Worm (Caenorhabditis elegans) whole organism, mixed stage, embryonic: Measurements from ENCODE around the gene D2089.8.
A peak's percentile ranks its signal among the peaks of the same experiment; 100 is the strongest.

ENCODE experiments used
- M03D4.4 ChIP-seq: sonication (generic microtip); optimal IDR thresholded peaks from 2 replicates; lab custom pipeline; 2017; ENCODE audit warnings: mild to moderate bottlenecking, missing genetic modification characterization, missing compliant biosample characterization
- bed-3 ChIP-seq: fragments of 200-800 bp; sonication (Bioruptor generic); optimal IDR thresholded peaks from 3 replicates; lab custom pipeline; 2018; ENCODE audit warnings: mild to moderate bottlenecking, missing genetic modification characterization, moderate library complexity, missing compliant biosample characterization
- ceh-39 ChIP-seq: fragments of 150-350 bp; optimal IDR thresholded peaks from 2 replicates; lab custom pipeline; 2014; ENCODE audit warnings: missing biosample characterization, missing genetic modification characterization
- ceh-83 ChIP-seq: fragments of 200-800 bp; sonication (Bioruptor generic); optimal IDR thresholded peaks from 2 replicates; lab custom pipeline; 2018; ENCODE audit warnings: mild to moderate bottlenecking, missing genetic modification characterization, missing compliant biosample characterization
- ces-1 ChIP-seq: fragments of 150-350 bp; optimal IDR thresholded peaks from 2 replicates; lab custom pipeline; 2014; ENCODE audit warnings: missing biosample characterization, missing genetic modification reagents, missing genetic modification characterization
- drap-1 ChIP-seq: fragments of 200-800 bp; sonication (Bioruptor generic); optimal IDR thresholded peaks from 3 replicates; lab custom pipeline; 2018; ENCODE audit warnings: mild to moderate bottlenecking, missing genetic modification characterization, missing compliant biosample characterization
- elt-1 ChIP-seq: sonication (generic microtip); optimal IDR thresholded peaks from 2 replicates; lab custom pipeline; 2017; ENCODE audit warnings: missing genetic modification characterization, mild to moderate bottlenecking, missing compliant biosample characterization, antibody characterized with exemption, moderate library complexity, borderline replicate concordance; ENCODE audit not compliant: insufficient read depth
- elt-3 ChIP-seq: fragments of 150-350 bp; optimal IDR thresholded peaks from 2 replicates; lab custom pipeline; 2014; ENCODE audit warnings: missing biosample characterization, missing genetic modification characterization
- flh-1 ChIP-seq: fragments of 200-800 bp; sonication (Bioruptor generic); optimal IDR thresholded peaks from 2 replicates; lab custom pipeline; 2018; ENCODE audit warnings: mild to moderate bottlenecking, missing genetic modification characterization, moderate library complexity, missing compliant biosample characterization
- ham-2 ChIP-seq: fragments of 200-800 bp; sonication (Bioruptor generic); optimal IDR thresholded peaks from 2 replicates; lab custom pipeline; 2018; ENCODE audit warnings: mild to moderate bottlenecking, missing genetic modification characterization, missing compliant biosample characterization
- hlh-1 ChIP-seq: fragments of 150-350 bp; optimal IDR thresholded peaks from 2 replicates; lab custom pipeline; 2014; ENCODE audit warnings: missing biosample characterization, missing genetic modification reagents, missing genetic modification characterization
- lin-13 ChIP-seq: fragments of 150-350 bp; optimal IDR thresholded peaks from 2 replicates; lab custom pipeline; 2014; ENCODE audit warnings: missing biosample characterization, missing genetic modification characterization
- lin-32 ChIP-seq: fragments of 200-800 bp; sonication (Bioruptor generic); optimal IDR thresholded peaks from 2 replicates; lab custom pipeline; 2018; ENCODE audit warnings: mild to moderate bottlenecking, missing genetic modification characterization, missing compliant biosample characterization
- lsy-2 ChIP-seq: fragments of 150-350 bp; optimal IDR thresholded peaks from 2 replicates; lab custom pipeline; 2014; ENCODE audit warnings: missing biosample characterization, missing genetic modification characterization
- mab-5 ChIP-seq: fragments of 150-350 bp; optimal IDR thresholded peaks from 2 replicates; lab custom pipeline; 2014; ENCODE audit warnings: missing biosample characterization, missing genetic modification characterization
- mep-1 ChIP-seq: fragments of 150-350 bp; optimal IDR thresholded peaks from 2 replicates; lab custom pipeline; 2017; ENCODE audit warnings: missing biosample characterization, missing genetic modification reagents, missing genetic modification characterization, inconsistent platforms
- mls-2 ChIP-seq: sonication (generic microtip); optimal IDR thresholded peaks from 2 replicates; lab custom pipeline; 2016; ENCODE audit warnings: mild to moderate bottlenecking, missing genetic modification characterization, moderate library complexity, missing compliant biosample characterization
- nhr-12 ChIP-seq: fragments of 150-350 bp; optimal IDR thresholded peaks from 2 replicates; lab custom pipeline; 2014; ENCODE audit warnings: missing biosample characterization, missing genetic modification characterization
- nhr-2 ChIP-seq: fragments of 150-350 bp; optimal IDR thresholded peaks from 2 replicates; lab custom pipeline; 2014; ENCODE audit warnings: missing biosample characterization, missing genetic modification characterization
- nhr-237 ChIP-seq: fragments of 150-350 bp; optimal IDR thresholded peaks from 2 replicates; lab custom pipeline; 2014; ENCODE audit warnings: missing biosample characterization, missing genetic modification characterization
- nhr-28 ChIP-seq: fragments of 150-350 bp; optimal IDR thresholded peaks from 2 replicates; lab custom pipeline; 2014; ENCODE audit warnings: missing biosample characterization, missing genetic modification characterization
- nhr-76 ChIP-seq: sonication (generic microtip); optimal IDR thresholded peaks from 2 replicates; lab custom pipeline; 2017; ENCODE audit warnings: missing biosample characterization, missing genetic modification characterization
- sem-2 ChIP-seq: fragments of 200-800 bp; sonication (Bioruptor generic); optimal IDR thresholded peaks from 2 replicates; lab custom pipeline; 2018; ENCODE audit warnings: mild to moderate bottlenecking, missing genetic modification characterization, missing compliant biosample characterization
- snpc-4 ChIP-seq: fragments of 150-350 bp; optimal IDR thresholded peaks from 2 replicates; lab custom pipeline; 2014; ENCODE audit warnings: missing biosample characterization, missing genetic modification characterization
- sptf-1 ChIP-seq: sonication (generic microtip); optimal IDR thresholded peaks from 2 replicates; lab custom pipeline; 2017; ENCODE audit warnings: mild to moderate bottlenecking, missing genetic modification characterization, moderate library complexity, missing compliant biosample characterization
- tbx-8 ChIP-seq: fragments of 200-800 bp; sonication (Bioruptor generic); optimal IDR thresholded peaks from 2 replicates; lab custom pipeline; 2018; ENCODE audit warnings: mild to moderate bottlenecking, missing genetic modification characterization, moderate library complexity, missing compliant biosample characterization
- unc-120 ChIP-seq: sonication (generic microtip); optimal IDR thresholded peaks from 2 replicates; lab custom pipeline; 2017; ENCODE audit warnings: missing genetic modification characterization, missing compliant biosample characterization; ENCODE audit not compliant: poor library complexity, severe bottlenecking
- unc-39 ChIP-seq: fragments of 150-350 bp; optimal IDR thresholded peaks from 2 replicates; lab custom pipeline; 2014; ENCODE audit warnings: missing biosample characterization, missing genetic modification characterization
- zip-8 ChIP-seq: fragments of 150-350 bp; optimal IDR thresholded peaks from 2 replicates; lab custom pipeline; 2014; ENCODE audit warnings: missing biosample characterization, missing genetic modification characterization
- ztf-11 ChIP-seq: fragments of 150-350 bp; optimal IDR thresholded peaks from 2 replicates; lab custom pipeline; 2014; ENCODE audit warnings: missing biosample characterization, missing genetic modification characterization

D2089.8 gene

DNA sequence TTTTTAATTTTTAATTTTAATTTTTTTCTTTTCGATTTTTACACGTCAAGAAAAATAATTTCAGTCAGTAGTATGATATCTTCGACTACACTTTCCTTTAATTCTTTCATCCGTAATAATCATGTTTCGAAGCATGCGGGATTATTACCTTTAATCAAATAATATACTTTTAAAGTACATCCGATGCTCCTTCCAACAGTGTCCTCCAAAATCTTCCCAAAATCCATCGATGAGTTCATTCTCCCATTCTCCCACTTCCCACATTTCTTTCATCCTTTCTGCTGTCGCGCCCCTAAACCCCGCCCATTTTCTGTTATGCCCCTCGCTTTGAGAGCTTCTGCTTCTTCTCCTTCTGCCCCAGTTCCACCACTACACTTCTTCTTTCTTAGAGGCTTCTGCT, 32.1 kb upstream of the D2089.8 start, which contains the start of gene lgc-57:
Gene lgc-57 (plus strand): TSS at position 301 of the 400 bp plus-strand sequence.
- TF ChIP-seq sem-2 (GFP tag; lab: Kevin White, UChicago) (no peak), unc-120 (tag; lab: Kevin White, UChicago) (no peak), lsy-2 (tag; lab: Kevin White, UChicago) (no peak), elt-3 (no peak), lin-13 (tag; lab: Kevin White, UChicago) (no peak), nhr-2 (tag; lab: Kevin White, UChicago) (no peak), zip-8 (tag; lab: Kevin White, UChicago) (no peak), M03D4.4 (tag; lab: Kevin White, UChicago) (no peak)

DNA sequence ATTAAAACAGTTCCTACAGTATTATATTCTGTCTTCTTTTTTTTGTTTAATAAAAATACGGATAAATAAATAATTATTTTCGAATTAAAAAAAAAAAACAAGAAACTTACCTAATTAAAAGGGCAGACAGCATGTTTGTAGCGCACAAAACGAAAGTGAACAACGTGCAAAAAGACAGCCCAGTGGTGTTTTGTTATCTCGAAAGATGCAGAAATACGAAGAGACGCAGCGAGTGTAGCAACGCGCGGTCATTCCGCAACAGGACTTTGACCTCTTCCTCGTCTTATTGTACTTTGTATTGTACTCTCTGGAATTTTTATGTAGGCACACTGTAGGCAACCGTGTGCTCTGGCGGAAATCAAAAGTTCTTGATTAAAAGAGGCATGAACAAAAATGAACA, 31.1 kb upstream of the D2089.8 start, which contains the start of gene gbh-1:
Gene gbh-1 (minus strand): TSS at position 149 of the 400 bp plus-strand sequence.
- TF ChIP-seq nhr-12 (tag; lab: Kevin White, UChicago) (no peak), nhr-2 (tag; lab: Kevin White, UChicago) (no peak), snpc-4 (tag; lab: Kevin White, UChicago) (no peak), mls-2 (no peak), zip-8 (tag; lab: Kevin White, UChicago) (no peak), mab-5 (tag; lab: Kevin White, UChicago) (no peak), nhr-76 (no peak)
- TF ChIP-seq, all 35 proteins: peak for 0

DNA sequence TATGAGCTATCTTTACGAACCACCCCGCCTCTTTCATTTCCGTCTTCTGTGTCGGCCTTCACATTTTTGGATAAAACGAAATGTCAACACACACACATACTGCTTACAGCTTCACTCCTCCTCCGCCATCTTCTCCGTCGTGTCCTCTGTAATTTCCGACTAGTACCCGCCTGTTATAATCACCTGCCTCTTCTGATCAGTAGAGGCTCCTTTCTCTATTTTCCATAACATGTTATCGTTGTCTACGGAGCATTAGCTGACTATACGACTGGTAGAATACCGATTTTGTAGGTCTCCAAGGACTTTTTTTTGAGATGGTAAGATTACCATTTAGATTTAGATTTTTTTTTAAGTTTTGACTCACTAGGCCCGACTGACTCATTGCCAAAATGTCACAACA, 22.4 kb upstream of the D2089.8 start:
- TF ChIP-seq flh-1 (GFP tag; lab: Kevin White, UChicago) = no peak
- no peak for TF ChIP-seq ceh-83 (GFP tag; lab: Kevin White, UChicago)
- TF ChIP-seq hlh-1 (tag; lab: Kevin White, UChicago) = no peak
- TF ChIP-seq drap-1 (GFP tag; lab: Kevin White, UChicago) = no peak
- TF ChIP-seq lsy-2 (tag; lab: Kevin White, UChicago) = no peak
- no peak for TF ChIP-seq zip-8 (tag; lab: Kevin White, UChicago)
- TF ChIP-seq lin-13 (tag; lab: Kevin White, UChicago) = no peak
- TF ChIP-seq lin-32 (GFP tag; lab: Kevin White, UChicago) = no peak
- TF ChIP-seq ham-2 (GFP tag; lab: Kevin White, UChicago) = no peak
- TF ChIP-seq nhr-28 (tag; lab: Kevin White, UChicago) = no peak
- no peak for TF ChIP-seq tbx-8 (GFP tag; lab: Kevin White, UChicago)
- TF ChIP-seq mab-5 (tag; lab: Kevin White, UChicago) = no peak
- no peak for TF ChIP-seq unc-120 (tag; lab: Kevin White, UChicago)
- no peak for TF ChIP-seq ztf-11 (tag; lab: Kevin White, UChicago)
- no peak for TF ChIP-seq mep-1
- no peak for TF ChIP-seq nhr-12 (tag; lab: Kevin White, UChicago)
- TF ChIP-seq mls-2 = no peak
- TF ChIP-seq elt-1 = no peak
- TF ChIP-seq, all 35 proteins: peak for 0

DNA sequence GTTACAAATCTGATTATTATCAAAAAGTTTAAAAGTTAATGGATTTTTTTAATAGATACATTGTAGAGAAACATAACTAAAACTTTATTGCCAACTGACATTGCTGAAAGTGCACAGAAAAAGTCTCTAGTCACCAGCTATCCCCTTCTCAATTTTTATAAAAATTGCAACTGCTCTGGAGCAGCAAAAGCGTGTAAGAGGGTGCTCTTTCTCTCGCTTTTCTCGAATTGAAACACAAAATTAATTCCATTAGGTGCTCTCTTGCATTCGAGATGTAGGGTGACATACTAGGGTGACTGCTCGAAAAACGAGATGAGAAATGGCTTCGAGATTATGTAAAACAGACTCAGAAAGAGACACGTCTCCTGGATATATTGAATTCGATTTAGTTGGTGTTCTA, 18.0 kb upstream of the D2089.8 start:
- no peak for TF ChIP-seq sptf-1
- no peak for TF ChIP-seq drap-1 (GFP tag; lab: Kevin White, UChicago)
- no peak for TF ChIP-seq tbx-8 (GFP tag; lab: Kevin White, UChicago)
- TF ChIP-seq M03D4.4 (tag; lab: Kevin White, UChicago) = no peak
- no peak for TF ChIP-seq unc-39
- no peak for TF ChIP-seq unc-120 (tag; lab: Kevin White, UChicago)
- TF ChIP-seq ces-1 (GFP tag; lab: Kevin White, UChicago) = peak; percentile 63
- no peak for TF ChIP-seq bed-3 (GFP tag; lab: Kevin White, UChicago)

DNA sequence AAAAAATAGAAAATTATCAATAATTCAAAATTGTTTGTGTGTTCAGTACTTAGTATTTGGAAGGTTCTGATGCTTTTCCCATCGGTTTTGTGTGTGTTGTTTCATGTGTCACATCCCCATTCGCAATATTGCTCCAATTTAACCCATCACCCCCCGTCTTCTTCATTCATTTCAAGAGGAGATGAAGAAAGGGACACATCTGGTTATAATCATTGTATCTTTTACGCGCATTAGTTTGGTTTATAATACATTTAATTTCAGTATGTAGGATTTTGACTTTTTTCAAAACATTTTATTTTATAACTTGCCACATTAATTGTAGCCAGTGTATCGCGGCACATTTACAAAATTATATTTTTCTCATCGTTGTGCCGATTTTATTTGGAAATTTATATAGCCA, 17.5 kb upstream of the D2089.8 start:
- TF ChIP-seq elt-1 (no peak), ces-1 (GFP tag; lab: Kevin White, UChicago) (peak; percentile 1)

DNA sequence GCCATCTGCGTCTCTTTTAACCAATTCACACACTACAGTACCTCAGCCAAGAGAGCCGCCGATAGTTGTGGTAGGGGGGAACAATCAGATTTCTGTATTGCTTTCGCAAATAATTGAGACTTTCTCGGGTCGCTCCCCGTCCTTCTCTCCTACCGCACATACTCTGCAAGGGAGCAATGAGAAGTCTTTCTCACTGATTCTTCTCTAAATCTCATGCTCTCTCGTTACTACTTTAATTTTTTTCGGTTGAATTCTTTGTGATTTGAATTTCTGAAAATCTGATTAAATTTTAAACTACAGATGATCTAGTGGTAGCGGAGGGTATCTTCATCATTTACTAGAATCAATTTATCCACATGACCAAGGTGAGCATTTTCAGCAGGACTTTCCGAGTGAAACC, 12.7 kb upstream of the D2089.8 start, which contains the start of gene ptb-1:
Gene ptb-1 (plus strand): TSS at position 301 of the 400 bp plus-strand sequence.
- TF ChIP-seq nhr-237 (tag; lab: Kevin White, UChicago) = no peak
- TF ChIP-seq M03D4.4 (tag; lab: Kevin White, UChicago) = no peak
- no peak for TF ChIP-seq ceh-39
- no peak for TF ChIP-seq lsy-2 (tag; lab: Kevin White, UChicago)
- TF ChIP-seq, all 35 proteins: peak for 0
